Worm (Caenorhabditis elegans) whole organism, L1 larva: ENCODE data around the gene nlp-50.

ENCODE experiments used
- dpl-1 ChIP-seq, 3 experiments: fragments of 150-350 bp in 2 of 3; sonication (generic microtip) in 1 of 3; optimal IDR thresholded peaks; 2 replicates each; lab custom pipeline; 2014 to 2017; ENCODE audit warnings: missing biosample characterization in 3 of 3, missing genetic modification characterization in 3 of 3, missing genetic modification reagents in 3 of 3
- isw-1 ChIP-seq: fragments of 200-800 bp; sonication (Bioruptor generic); IDR thresholded peaks from 2 replicates; pipeline ENCODE4 v1.3.6; 2022; ENCODE audit warnings: missing genetic modification characterization, missing compliant biosample characterization
- lin-15B ChIP-seq: fragments of 150-350 bp; sonication (generic microtip); optimal IDR thresholded peaks from 3 replicates; lab custom pipeline; 2014; ENCODE audit warnings: missing biosample characterization, missing genetic modification characterization
- nhr-28 ChIP-seq: fragments of 150-350 bp; optimal IDR thresholded peaks from 2 replicates; lab custom pipeline; 2014; ENCODE audit warnings: missing biosample characterization, missing genetic modification characterization

DNA sequence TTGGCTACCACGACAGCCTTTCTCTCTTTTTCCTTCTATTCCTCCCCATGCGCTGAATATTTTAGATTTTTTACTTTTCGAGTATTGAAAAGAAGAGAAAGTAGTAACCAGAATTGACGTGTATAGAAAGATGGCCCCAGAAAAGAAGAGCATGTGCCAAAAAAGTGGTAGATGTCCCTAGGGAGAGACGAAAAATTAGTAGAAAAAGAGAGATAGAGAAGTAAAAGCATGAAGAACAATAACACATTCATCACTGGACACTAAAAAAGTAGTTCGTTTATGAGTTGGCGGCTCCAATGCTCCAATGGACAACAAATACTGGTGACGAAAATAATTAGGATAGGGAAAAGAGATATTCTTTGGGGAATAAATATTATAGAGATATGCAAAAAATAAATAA, 47.7 kb downstream of the nlp-50 start:
- no peak for TF ChIP-seq isw-1 (GFP tag; lab: Robert Waterston, UW)
- TF ChIP-seq lin-15B (tag; lab: Kevin White, UChicago), result no peak
- TF ChIP-seq nhr-28 (tag; lab: Kevin White, UChicago), result no peak
- no peak for TF ChIP-seq dpl-1 (GFP tag; optimal IDR thresholded peaks at IDR 0.05; lab: Kevin White, UChicago)
